Worm (Caenorhabditis elegans) whole organism, L4/young adult: Measurements from ENCODE around the gene C18C4.7.
A peak's percentile ranks its signal among the peaks of the same experiment; 100 is the strongest.

Experiments
- W03F9.2 ChIP-seq: fragments of 150-350 bp; optimal IDR thresholded peaks from 2 replicates; lab custom pipeline; 2014; ENCODE audit warnings: missing biosample characterization, missing genetic modification characterization
- dao-5 ChIP-seq: sonication (generic microtip); optimal IDR thresholded peaks from 2 replicates; lab custom pipeline; 2016; ENCODE audit warnings: missing genotype, missing genetic modification characterization, moderate library complexity, missing compliant biosample characterization
- him-1 ChIP-seq: sonication (generic microtip); optimal IDR thresholded peaks from 2 replicates; lab custom pipeline; 2016; ENCODE audit warnings: missing genotype, missing genetic modification reagents, missing genetic modification characterization, missing compliant biosample characterization

The C18C4.7 gene

DNA sequence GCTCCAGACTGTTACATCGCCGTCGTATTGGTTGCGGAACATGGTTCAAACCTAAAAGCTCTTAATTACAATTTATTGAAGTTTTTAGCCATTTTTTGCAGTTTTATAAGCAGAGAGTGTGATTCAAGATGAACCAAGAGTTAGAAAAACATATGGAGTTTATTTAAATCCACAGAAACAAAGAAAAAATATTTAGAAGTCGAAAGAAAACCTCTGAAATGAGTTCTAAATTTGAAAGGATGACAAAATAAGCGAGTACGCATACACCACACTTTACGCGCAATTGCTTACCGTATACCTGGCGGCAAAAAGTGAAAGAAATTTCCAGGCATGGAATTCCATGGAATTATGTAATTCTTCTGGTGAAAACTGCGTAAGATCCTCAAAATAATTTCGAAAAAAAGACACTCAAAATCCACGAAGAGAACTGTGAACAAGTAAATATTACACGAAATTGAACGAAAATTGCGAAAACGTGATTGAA lies 17.3 kb upstream of the C18C4.7 start, which contains the start of gene pas-6:
TSS of gene pas-6 (minus strand) at position 51 of the 484 bp plus-strand sequence.
- TF ChIP-seq dao-5 (tag; lab: Kevin White, UChicago) (no peak), W03F9.2 (peak; percentile 10)

DNA sequence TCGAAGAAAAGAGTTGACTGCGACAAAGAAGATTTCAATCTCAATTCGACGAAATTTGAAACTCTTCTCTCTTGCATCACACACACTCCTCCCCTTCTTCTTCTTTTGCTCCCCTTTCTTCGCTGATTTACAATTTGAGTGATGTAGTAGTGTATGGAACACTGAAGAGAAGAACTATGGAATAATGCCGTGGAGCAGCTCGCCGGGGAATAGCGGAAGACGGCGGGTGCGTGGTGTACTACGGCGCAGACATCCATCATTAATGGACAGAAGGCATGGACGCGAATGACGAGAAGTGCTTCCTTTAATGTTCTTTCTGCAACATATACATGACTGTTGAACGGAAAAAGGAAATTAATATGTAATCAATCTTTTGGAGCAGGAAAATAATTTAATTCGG lies 15.8 kb upstream of the C18C4.7 start:
- TF ChIP-seq W03F9.2 (no peak), dao-5 (tag; lab: Kevin White, UChicago) (no peak), him-1 (tag; lab: Kevin White, UChicago) (no peak)

- TF ChIP-seq him-1 (tag; lab: Kevin White, UChicago): no peak
- TF ChIP-seq W03F9.2: no peak
- TF ChIP-seq dao-5 (tag; lab: Kevin White, UChicago): no peak
These were observed 15.3 kb upstream of the C18C4.7 start for ce11 chrV:5582308-5582707.

DNA sequence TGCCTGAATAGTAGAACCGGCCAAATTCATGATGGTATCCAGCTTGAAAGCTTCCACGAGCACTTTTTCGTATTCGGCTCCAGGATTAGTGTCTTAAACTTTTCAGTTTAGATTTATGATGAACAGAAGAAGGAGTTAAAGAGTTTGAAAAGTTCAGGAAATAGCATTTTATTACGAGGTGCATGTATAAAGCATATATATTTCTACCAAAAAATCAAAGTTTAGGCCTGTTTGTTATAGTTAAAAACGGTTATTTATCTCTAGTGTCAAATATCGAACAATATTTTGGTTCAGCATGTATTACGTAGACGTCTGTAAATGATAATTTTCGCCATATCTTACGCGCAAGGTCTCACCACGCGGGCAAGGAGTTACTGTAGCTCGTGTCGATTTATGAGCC lies 14.3 kb upstream of the C18C4.7 start, which contains the start of gene klc-2:
TSS of gene klc-2 (minus strand) at position 101 of the 400 bp plus-strand sequence.
- TF ChIP-seq him-1 (tag; lab: Kevin White, UChicago) (no peak), W03F9.2 (no peak), dao-5 (tag; lab: Kevin White, UChicago) (no peak)

ce11 chrV:5580517-5580916 lies 13.5 kb upstream of the C18C4.7 start:
- TF ChIP-seq dao-5 (tag; lab: Kevin White, UChicago) (no peak), him-1 (tag; lab: Kevin White, UChicago) (no peak), W03F9.2 (no peak)

- TF ChIP-seq dao-5 (tag; lab: Kevin White, UChicago): no peak
- no peak for TF ChIP-seq W03F9.2
- no peak for TF ChIP-seq him-1 (tag; lab: Kevin White, UChicago)
These were observed 12.6 kb upstream of the C18C4.7 start for ce11 chrV:5579666-5580065.

ce11 chrV:5576008-5576407 lies 9.0 kb upstream of the C18C4.7 start:
- TF ChIP-seq W03F9.2 (peak; percentile 54), him-1 (tag; lab: Kevin White, UChicago) (peak; percentile 27), dao-5 (tag; lab: Kevin White, UChicago) (no peak)

DNA sequence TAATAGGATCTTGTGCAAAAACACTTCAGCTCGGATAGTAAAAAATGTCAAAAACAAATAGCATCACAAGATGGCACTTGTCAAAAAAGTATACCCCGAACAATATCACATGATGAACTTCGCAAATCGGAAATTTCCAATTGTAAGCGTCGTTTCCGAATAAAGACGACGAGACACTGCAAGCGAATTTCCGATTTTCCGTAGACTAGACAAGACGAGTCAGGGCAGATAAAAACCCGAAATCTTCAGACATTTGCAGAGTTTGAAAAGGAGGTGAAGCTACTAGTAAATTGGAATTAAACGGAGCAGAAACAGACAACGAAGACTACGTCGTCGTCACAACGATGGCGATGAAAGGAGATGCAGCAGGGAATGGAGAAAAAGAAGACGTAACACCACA lies 4.7 kb upstream of the C18C4.7 start:
- TF ChIP-seq him-1 (tag; lab: Kevin White, UChicago) (no peak), W03F9.2 (no peak), dao-5 (tag; lab: Kevin White, UChicago) (no peak)

- TF ChIP-seq W03F9.2: no peak
- TF ChIP-seq dao-5 (tag; lab: Kevin White, UChicago): no peak
- TF ChIP-seq him-1 (tag; lab: Kevin White, UChicago): no peak
These were observed 3.4 kb upstream of the C18C4.7 start, which contains the start of gene glb-6 for ce11 chrV:5570433-5570832. glb-6 (minus strand) TSS chrV:5570533.

ce11 chrV:5559882-5560281 lies 7.1 kb downstream of the C18C4.7 start:
- TF ChIP-seq him-1 (tag; lab: Kevin White, UChicago): no peak
- TF ChIP-seq W03F9.2: no peak
- TF ChIP-seq dao-5 (tag; lab: Kevin White, UChicago): no peak

ce11 chrV:5558590-5558989 lies 8.4 kb downstream of the C18C4.7 start, which contains the start of gene glb-5:
glb-5 (plus strand) TSS chrV:5558890.
- TF ChIP-seq him-1 (tag; lab: Kevin White, UChicago) (no peak), dao-5 (tag; lab: Kevin White, UChicago) (no peak), W03F9.2 (no peak)

DNA sequence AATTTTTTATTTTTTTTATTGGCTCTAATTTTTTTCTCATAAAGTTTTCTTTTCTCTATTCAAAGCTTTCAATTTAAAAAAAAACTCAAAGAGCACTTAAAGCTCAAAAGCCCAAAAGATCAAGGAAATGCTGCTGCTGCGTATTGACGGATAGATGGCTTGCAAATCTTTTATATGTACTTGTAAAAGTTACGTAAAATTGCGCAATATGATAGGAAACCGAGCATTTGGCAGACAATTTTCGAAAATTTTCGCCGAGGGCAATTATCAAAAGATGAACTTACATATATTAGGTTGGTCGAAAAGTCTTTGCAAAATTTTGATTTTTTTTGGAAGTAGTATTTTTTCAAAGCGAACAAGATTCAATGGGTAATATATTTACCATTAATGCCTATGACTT lies 18.5 kb downstream of the C18C4.7 start:
- no peak for TF ChIP-seq dao-5 (tag; lab: Kevin White, UChicago)
- TF ChIP-seq W03F9.2: no peak
- no peak for TF ChIP-seq him-1 (tag; lab: Kevin White, UChicago)

DNA sequence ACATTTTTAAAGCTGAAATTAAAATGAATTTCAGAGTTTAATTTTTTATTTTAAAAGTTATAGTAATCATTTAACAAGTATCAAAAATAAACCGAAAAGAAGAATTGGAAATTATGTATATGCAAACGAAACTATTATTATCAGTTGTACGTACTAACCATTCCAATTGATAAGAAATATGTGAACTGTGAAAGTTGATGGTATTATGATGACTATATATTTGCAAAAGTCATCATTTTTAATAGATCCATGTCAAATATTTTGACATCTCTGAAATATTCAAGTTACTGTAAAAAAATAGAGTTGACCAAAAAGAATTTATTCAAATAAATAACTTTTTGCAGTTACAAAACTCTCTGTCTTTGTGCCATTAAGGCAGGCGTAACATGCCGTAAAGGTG lies 19.0 kb downstream of the C18C4.7 start, which contains the start of gene ugt-48:
TSS of gene ugt-48 (minus strand) at position 12 of the 400 bp plus-strand sequence.
- no peak for TF ChIP-seq W03F9.2
- no peak for TF ChIP-seq him-1 (tag; lab: Kevin White, UChicago)
- TF ChIP-seq dao-5 (tag; lab: Kevin White, UChicago): no peak

DNA sequence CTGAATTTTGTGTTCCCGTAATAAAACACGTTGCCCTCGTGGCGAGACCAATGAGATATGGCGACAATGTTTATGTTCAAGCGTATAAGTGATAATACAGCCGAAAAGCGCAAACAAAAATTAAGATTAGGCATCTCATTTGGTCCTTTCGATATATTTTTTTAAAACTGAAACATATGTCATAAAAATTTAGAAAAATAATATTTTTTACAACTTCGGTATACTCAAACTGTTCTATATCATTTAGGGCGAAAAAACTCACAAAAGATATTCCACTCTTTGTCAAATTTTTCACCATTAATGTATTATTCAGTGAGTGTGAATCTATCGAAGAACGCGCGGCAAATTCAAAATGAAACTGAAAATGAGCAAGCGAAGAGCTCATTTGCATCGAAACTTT lies 28.5 kb downstream of the C18C4.7 start, which contains the start of gene cft-1:
TSS of gene cft-1 (plus strand) at position 301 of the 400 bp plus-strand sequence.
- TF ChIP-seq him-1 (tag; lab: Kevin White, UChicago): no peak

ce11 chrV:5536240-5536811 lies 30.7 kb downstream of the C18C4.7 start, which contains the start of the genes cox-16 and syp-2:
cox-16 (minus strand) TSS chrV:5536243.
syp-2 (plus strand) TSS chrV:5536487.
- TF ChIP-seq W03F9.2: peak; percentile 35
- TF ChIP-seq dao-5 (tag; lab: Kevin White, UChicago): no peak
- TF ChIP-seq him-1 (tag; lab: Kevin White, UChicago): no peak
